Fruit fly (Drosophila melanogaster) whole organism, embryonic: Measurements from ENCODE around the gene Tre1.

ENCODE experiments used
- Adf1 ChIP-seq: fragments of 200-800 bp; sonication (Bioruptor generic); IDR thresholded peaks from 2 replicates; pipeline ENCODE4 v1.3.6; 2022; ENCODE audit warnings: missing biosample characterization, missing genetic modification characterization
- Atf6 ChIP-seq: fragments of 200-800 bp; sonication (Bioruptor generic); IDR thresholded peaks from 2 replicates; pipeline ENCODE4 v1.3.6; 2022; ENCODE audit warnings: missing biosample characterization, missing genetic modification characterization
- Bgb ChIP-seq: fragments of 200-800 bp; sonication (Bioruptor generic); IDR thresholded peaks from 2 replicates; pipeline ENCODE4 v1.3.6; 2022; ENCODE audit warnings: missing biosample characterization, missing genetic modification characterization; ENCODE audit not compliant: partially characterized antibody
- CG10274 ChIP-seq: fragments of 200-800 bp; sonication (Bioruptor generic); optimal IDR thresholded peaks from 3 replicates; lab custom pipeline; 2017; ENCODE audit warnings: missing biosample characterization, mild to moderate bottlenecking, missing genetic modification characterization
- CG12155 ChIP-seq: fragments of 200-800 bp; sonication (Bioruptor generic); optimal IDR thresholded peaks from 3 replicates; lab custom pipeline; 2016; ENCODE audit warnings: missing biosample characterization, missing genetic modification characterization
- CG12769 ChIP-seq: fragments of 200-800 bp; sonication (Bioruptor generic); optimal IDR thresholded peaks from 2 replicates; lab custom pipeline; 2019; ENCODE audit warnings: missing biosample characterization, mild to moderate bottlenecking, missing genetic modification characterization, moderate library complexity
- CG14860 ChIP-seq: fragments of 200-800 bp; sonication (Bioruptor generic); IDR thresholded peaks from 3 replicates; pipeline ENCODE4 v1.3.6; 2022; ENCODE audit warnings: missing biosample characterization, missing genetic modification characterization; ENCODE audit not compliant: partially characterized antibody
- CG14965 ChIP-seq: fragments of 200-800 bp; sonication (Bioruptor generic); optimal IDR thresholded peaks from 2 replicates; lab custom pipeline; 2016; ENCODE audit warnings: missing biosample characterization, missing genetic modification characterization, borderline replicate concordance
- CG17186 ChIP-seq: fragments of 200-800 bp; sonication (Bioruptor generic); optimal IDR thresholded peaks from 3 replicates; lab custom pipeline; 2017; ENCODE audit warnings: missing biosample characterization, missing genetic modification reagents, missing genetic modification characterization
- CG2129 ChIP-seq: fragments of 200-800 bp; sonication (Bioruptor generic); IDR thresholded peaks from 2 replicates; pipeline ENCODE4 v1.3.6; 2022; ENCODE audit warnings: missing biosample characterization, missing genetic modification characterization; ENCODE audit not compliant: partially characterized antibody
- CG2889 ChIP-seq: fragments of 200-800 bp; sonication (Bioruptor generic); IDR thresholded peaks from 3 replicates; pipeline ENCODE4 v1.3.6; 2022; ENCODE audit warnings: missing biosample characterization, missing genetic modification characterization
- CG32772 ChIP-seq: fragments of 200-800 bp; sonication (Bioruptor generic); IDR thresholded peaks from 2 replicates; pipeline ENCODE4 v1.3.6; 2022; ENCODE audit warnings: missing biosample characterization, missing genetic modification characterization
- CG34376 ChIP-seq: fragments of 200-800 bp; sonication (Bioruptor generic); optimal IDR thresholded peaks from 2 replicates; lab custom pipeline; 2018; ENCODE audit warnings: missing biosample characterization, mild to moderate bottlenecking, missing genetic modification characterization
- CG6689 ChIP-seq: fragments of 200-800 bp; sonication (Bioruptor generic); IDR thresholded peaks from 2 replicates; pipeline ENCODE4 v1.3.6; 2022; ENCODE audit warnings: missing biosample characterization, missing genetic modification characterization
- CG7839 ChIP-seq: fragments of 200-800 bp; sonication (Bioruptor generic); optimal IDR thresholded peaks from 3 replicates; lab custom pipeline; 2018; ENCODE audit warnings: missing biosample characterization, mild to moderate bottlenecking, missing genetic modification characterization, moderate library complexity
- CG7963 ChIP-seq: fragments of 200-800 bp; sonication (Bioruptor generic); IDR thresholded peaks from 3 replicates; pipeline ENCODE4 v1.3.6; 2022; ENCODE audit warnings: missing biosample characterization, missing genetic modification characterization; ENCODE audit not compliant: partially characterized antibody
- CG8089 ChIP-seq: fragments of 200-800 bp; sonication (Bioruptor generic); optimal IDR thresholded peaks from 3 replicates; lab custom pipeline; 2016; ENCODE audit warnings: missing biosample characterization, missing genetic modification characterization
- CG8359 ChIP-seq: fragments of 200-800 bp; sonication (Bioruptor generic); optimal IDR thresholded peaks from 2 replicates; lab custom pipeline; 2017; ENCODE audit warnings: missing biosample characterization, mild to moderate bottlenecking, missing genetic modification characterization, borderline replicate concordance
- CG8478 ChIP-seq: fragments of >200 bp; optimal IDR thresholded peaks from 2 replicates; lab custom pipeline; 2018
- Dad ChIP-seq: fragments of 200-800 bp; sonication (Bioruptor generic); optimal IDR thresholded peaks from 3 replicates; lab custom pipeline; 2016; ENCODE audit warnings: missing biosample characterization, missing genetic modification characterization
- E2f2 ChIP-seq: fragments of 200-800 bp; sonication (Bioruptor generic); IDR thresholded peaks from 2 replicates; pipeline ENCODE4 v1.3.6; 2022; ENCODE audit warnings: missing biosample characterization, missing genetic modification characterization
- Fer1 ChIP-seq: fragments of 200-800 bp; sonication (Bioruptor generic); optimal IDR thresholded peaks from 2 replicates; lab custom pipeline; 2017; ENCODE audit warnings: missing biosample characterization, mild to moderate bottlenecking, missing genetic modification characterization
- Fer2 ChIP-seq: fragments of 200-800 bp; sonication (Bioruptor generic); optimal IDR thresholded peaks from 2 replicates; lab custom pipeline; 2018; ENCODE audit warnings: missing biosample characterization, mild to moderate bottlenecking, missing genetic modification characterization, moderate library complexity
- Max ChIP-seq: fragments of 200-800 bp; sonication (Bioruptor generic); optimal IDR thresholded peaks from 2 replicates; lab custom pipeline; 2016; ENCODE audit warnings: missing biosample characterization, mild to moderate bottlenecking, missing genetic modification characterization
- Spps ChIP-seq: fragments of 200-800 bp; sonication (Bioruptor generic); optimal IDR thresholded peaks from 2 replicates; lab custom pipeline; 2018; ENCODE audit warnings: missing biosample characterization, mild to moderate bottlenecking, missing genetic modification characterization
- cato ChIP-seq: fragments of 200-800 bp; sonication (Bioruptor generic); optimal IDR thresholded peaks from 2 replicates; lab custom pipeline; 2016; ENCODE audit warnings: missing biosample characterization, missing genetic modification characterization, borderline replicate concordance
- caup ChIP-seq: fragments of 200-800 bp; sonication (Bioruptor generic); optimal IDR thresholded peaks from 3 replicates; lab custom pipeline; 2017; ENCODE audit warnings: missing biosample characterization, mild to moderate bottlenecking, missing genetic modification characterization, moderate library complexity; ENCODE audit not compliant: severe bottlenecking
- cwo ChIP-seq: fragments of 200-800 bp; sonication (Bioruptor generic); optimal IDR thresholded peaks from 3 replicates; lab custom pipeline; 2017; ENCODE audit warnings: missing biosample characterization, missing genetic modification characterization, mild to moderate bottlenecking, moderate library complexity, missing genetic modification reagents
- dm ChIP-seq: fragments of 200-800 bp; sonication (Bioruptor generic); optimal IDR thresholded peaks from 3 replicates; lab custom pipeline; 2016; ENCODE audit warnings: missing biosample characterization, missing genetic modification characterization
- esg ChIP-seq: fragments of 200-800 bp; sonication (Bioruptor generic); conservative IDR thresholded peaks from 2 replicates; pipeline ENCODE4 v1.3.6; 2022; ENCODE audit warnings: missing biosample characterization, missing genetic modification characterization
- eyg ChIP-seq: fragments of 200-800 bp; sonication (Bioruptor generic); optimal IDR thresholded peaks from 3 replicates; lab custom pipeline; 2016; ENCODE audit warnings: missing biosample characterization, missing genetic modification characterization
- fd102C ChIP-seq: fragments of 200-800 bp; sonication (Bioruptor generic); optimal IDR thresholded peaks from 2 replicates; lab custom pipeline; 2018; ENCODE audit warnings: missing biosample characterization, mild to moderate bottlenecking, missing genetic modification characterization, moderate library complexity
- fd96Cb ChIP-seq: fragments of 200-800 bp; sonication (Bioruptor generic); optimal IDR thresholded peaks from 2 replicates; lab custom pipeline; 2018; ENCODE audit warnings: missing biosample characterization, mild to moderate bottlenecking, missing genetic modification characterization, moderate library complexity
- grn ChIP-seq: fragments of 200-800 bp; sonication (Bioruptor generic); optimal IDR thresholded peaks from 3 replicates; lab custom pipeline; 2017; ENCODE audit warnings: missing biosample characterization, missing genetic modification characterization
- ham ChIP-seq: fragments of 200-800 bp; sonication (Bioruptor generic); IDR thresholded peaks from 2 replicates; pipeline ENCODE4 v1.3.6; 2022; ENCODE audit warnings: missing biosample characterization, missing genetic modification characterization
- hbn ChIP-seq: fragments of 200-800 bp; sonication (Bioruptor generic); IDR thresholded peaks from 2 replicates; pipeline ENCODE4 v1.3.6; 2022; ENCODE audit warnings: missing biosample characterization, missing genetic modification characterization; ENCODE audit not compliant: partially characterized antibody
- her ChIP-seq: fragments of 200-800 bp; sonication (Bioruptor generic); optimal IDR thresholded peaks from 2 replicates; lab custom pipeline; 2016; ENCODE audit warnings: missing biosample characterization, missing genetic modification characterization
- jing ChIP-seq: fragments of 200-800 bp; sonication (Bioruptor generic); optimal IDR thresholded peaks from 2 replicates; lab custom pipeline; 2018; ENCODE audit warnings: missing biosample characterization, mild to moderate bottlenecking, missing genetic modification characterization
- lola ChIP-seq, 3 experiments: fragments of >200 bp in 2 of 3; fragments of 200-800 bp in 1 of 3; sonication (Bioruptor generic) in 1 of 3; optimal IDR thresholded peaks; 2 replicates each; lab custom pipeline; 2017 to 2019; ENCODE audit warnings: missing biosample characterization in 3 of 3, missing genetic modification characterization in 3 of 3, mild to moderate bottlenecking in 1 of 3, moderate library complexity in 1 of 3
- mld ChIP-seq: fragments of 200-800 bp; sonication (Bioruptor generic); IDR thresholded peaks from 3 replicates; pipeline ENCODE4 v1.3.6; 2022; ENCODE audit warnings: missing biosample characterization, missing genetic modification characterization; ENCODE audit not compliant: partially characterized antibody
- nerfin-1 ChIP-seq: fragments of 200-800 bp; sonication (Bioruptor generic); optimal IDR thresholded peaks from 3 replicates; lab custom pipeline; 2019; ENCODE audit warnings: missing biosample characterization, mild to moderate bottlenecking, missing genetic modification characterization, moderate library complexity
- nerfin-2 ChIP-seq: fragments of 200-800 bp; sonication (Bioruptor generic); IDR thresholded peaks from 2 replicates; pipeline ENCODE4 v1.3.6; 2022; ENCODE audit warnings: missing biosample characterization, missing genetic modification characterization; ENCODE audit not compliant: partially characterized antibody
- pfk ChIP-seq: fragments of 200-800 bp; sonication (Bioruptor generic); optimal IDR thresholded peaks from 2 replicates; lab custom pipeline; 2018; ENCODE audit warnings: missing biosample characterization, mild to moderate bottlenecking, missing genetic modification characterization, moderate library complexity
- repo ChIP-seq: fragments of 200-800 bp; sonication (Bioruptor generic); optimal IDR thresholded peaks from 2 replicates; lab custom pipeline; 2016; ENCODE audit warnings: missing biosample characterization, missing genetic modification characterization
- row ChIP-seq: fragments of 200-800 bp; sonication (Bioruptor generic); IDR thresholded peaks from 3 replicates; pipeline ENCODE4 v1.3.6; 2022; ENCODE audit warnings: missing biosample characterization, missing genetic modification characterization
- run ChIP-seq: fragments of 200-800 bp; sonication (Bioruptor generic); optimal IDR thresholded peaks from 3 replicates; lab custom pipeline; 2018; ENCODE audit warnings: missing biosample characterization, mild to moderate bottlenecking, missing genetic modification characterization
- sens ChIP-seq: fragments of 200-800 bp; sonication (Bioruptor generic); peaks from one replicate; lab custom pipeline; 2016; ENCODE audit warnings: missing biosample characterization, missing genetic modification characterization
- sens-2 ChIP-seq: fragments of 200-800 bp; sonication (Bioruptor generic); IDR thresholded peaks from 2 replicates; pipeline ENCODE4 v1.3.6; 2022; ENCODE audit warnings: missing biosample characterization, missing genetic modification characterization
- yki ChIP-seq: fragments of >200 bp; optimal IDR thresholded peaks from 3 replicates; lab custom pipeline; 2018

Gene Tre1

dm6 chrX:5648437-5648959 is 31.3 kb downstream of the Tre1 start, which contains the start of gene OtopLa (continued):
- TF ChIP-seq nerfin-2 (GFP tag; lab: Robert Waterston, UW), result no peak
- TF ChIP-seq CG7963, result no peak
- TF ChIP-seq nerfin-1 (tag; lab: Kevin White, UChicago), result peak; percentile 74
- peak; percentile 62 for TF ChIP-seq Adf1 (GFP tag; lab: Robert Waterston, UW)
- TF ChIP-seq CG2889 (GFP tag; lab: Robert Waterston, UW), result peak; percentile 68; the same call in 2 of the 3 replicates
- TF ChIP-seq cato (GFP tag; lab: Kevin White, UChicago), result peak; percentile 36
- TF ChIP-seq Spps, result peak; percentile 69
- no peak for TF ChIP-seq yki (lab: Kevin White, UChicago)
- TF ChIP-seq sens (GFP tag; lab: Kevin White, UChicago), result peak; percentile 99
- TF ChIP-seq her, result peak; percentile 66
- TF ChIP-seq Fer2 (tag; lab: Kevin White, UChicago), result peak; percentile 57
- peak; percentile 56 for TF ChIP-seq run
- no peak for TF ChIP-seq CG8478
- peak; percentile 82 for TF ChIP-seq sens-2
- TF ChIP-seq CG8089 (GFP tag; lab: Kevin White, UChicago), result peak; percentile 76
- TF ChIP-seq caup, result peak; percentile 78
- peak; percentile 57 for TF ChIP-seq dm (GFP tag; lab: Kevin White, UChicago)
- TF ChIP-seq Atf6 (GFP tag; lab: Robert Waterston, UW), result peak; percentile 81
- peak; percentile 78 for TF ChIP-seq eyg
- peak; percentile 53; the same call in 1 of the 2 replicates for TF ChIP-seq ham (GFP tag; lab: Robert Waterston, UW)
- peak; percentile 87 for TF ChIP-seq Fer1 (GFP tag; lab: Kevin White, UChicago)
- TF ChIP-seq cwo (GFP tag; lab: Kevin White, UChicago), result peak; percentile 69
- peak; percentile 46; the same call in 1 of the 2 replicates for TF ChIP-seq E2f2 (GFP tag; lab: Robert Waterston, UW)
- peak; percentile 80 for TF ChIP-seq CG32772
- TF ChIP-seq CG8359, result peak; percentile 58
- TF ChIP-seq hbn (GFP tag; lab: Robert Waterston, UW), result no peak
- peak; percentile 84 for TF ChIP-seq row (GFP tag; lab: Robert Waterston, UW)
- peak; percentile 35 for TF ChIP-seq CG10274 (GFP tag; lab: Kevin White, UChicago)
- peak; percentile 89 for TF ChIP-seq CG6689
- TF ChIP-seq CG12769, result no peak
- peak; percentile 62 for TF ChIP-seq CG12155 (GFP tag; lab: Kevin White, UChicago)
- peak; percentile 45 for TF ChIP-seq CG14965 (GFP tag; lab: Kevin White, UChicago)
- peak; percentile 52 for TF ChIP-seq jing (GFP tag; lab: Kevin White, UChicago)
- peak in 1 of 3 experiments; percentile 75 for TF ChIP-seq lola (GFP tag; optimal IDR thresholded peaks at IDR 0.05; lab: Kevin White, UChicago)
- TF ChIP-seq Bgb (GFP tag; lab: Robert Waterston, UW), result no peak
- peak; percentile 81 for TF ChIP-seq esg (GFP tag; lab: Robert Waterston, UW)
- TF ChIP-seq CG34376 (GFP tag; lab: Kevin White, UChicago), result peak; percentile 42
- TF ChIP-seq CG17186 (GFP tag; lab: Kevin White, UChicago), result peak; percentile 24
- peak; percentile 84 for TF ChIP-seq Dad
- no peak for TF ChIP-seq CG2129
- peak; percentile 63 for TF ChIP-seq repo (GFP tag; lab: Kevin White, UChicago)
- no peak for TF ChIP-seq pfk
- TF ChIP-seq grn, result no peak
- TF ChIP-seq mld, result no peak
- no peak for TF ChIP-seq fd102C (GFP tag; lab: Kevin White, UChicago)
- TF ChIP-seq fd96Cb (tag; lab: Kevin White, UChicago), result peak; percentile 79
- peak; percentile 62 for TF ChIP-seq Max
- TF ChIP-seq CG7839 (tag; lab: Kevin White, UChicago), result peak; percentile 89
- no peak for TF ChIP-seq CG14860
